Fruit fly (Drosophila melanogaster): ENCODE data around the gene CG2225.

CG2225 gene

dm6 chr2L:21632032-21632587 lies 45.2 kb downstream of the CG2225 start, which contains the start of gene Ac3:
Gene Ac3, plus strand, starts transcription at chr2L:21632587.
- TF ChIP-seq Gsc (GFP tag; IDR thresholded peaks at IDR 0.05), result no peak
- peak in 1 of 2 experiments; percentile 21 for TF ChIP-seq tll (GFP tag; optimal IDR thresholded peaks at IDR 0.05)
- TF ChIP-seq Dek (tag; optimal IDR thresholded peaks at IDR 0.05), result no peak
- peak; percentile 39 for TF ChIP-seq pros (GFP tag; optimal IDR thresholded peaks at IDR 0.05)
- no peak for TF ChIP-seq ftz-f1 (GFP tag; optimal IDR thresholded peaks at IDR 0.05)
- TF ChIP-seq Awh (GFP tag; IDR thresholded peaks at IDR 0.05), result no peak
- TF ChIP-seq Dip2 (GFP tag; IDR thresholded peaks at IDR 0.05), result no peak
- TF ChIP-seq Med (GFP tag), result peak; percentile 23
- TF ChIP-seq cg (GFP tag; optimal IDR thresholded peaks at IDR 0.05), result peak; percentile 31
- TF ChIP-seq CG8944 (GFP tag; optimal IDR thresholded peaks at IDR 0.05), result no peak
- no peak for TF ChIP-seq crc (GFP tag; optimal IDR thresholded peaks at IDR 0.05)
- peak; percentile 91 for TF ChIP-seq ac (GFP tag; optimal IDR thresholded peaks at IDR 0.05)
- peak; percentile 69 for TF ChIP-seq row (GFP tag; IDR thresholded peaks at IDR 0.05)
- no peak for TF ChIP-seq Spps (tag; optimal IDR thresholded peaks at IDR 0.05)
- no peak for TF ChIP-seq btn (GFP tag; optimal IDR thresholded peaks at IDR 0.05)
- no peak for TF ChIP-seq NC2β (GFP tag; optimal IDR thresholded peaks at IDR 0.05)
- TF ChIP-seq CG4707 (GFP tag; optimal IDR thresholded peaks at IDR 0.05), result peak; percentile 97
- TF ChIP-seq D19A (tag; optimal IDR thresholded peaks at IDR 0.05), result no peak
- TF ChIP-seq vvl (GFP tag; IDR thresholded peaks at IDR 0.05), result no peak
- no peak for TF ChIP-seq CG14014 (GFP tag; IDR thresholded peaks at IDR 0.05)
- TF ChIP-seq CG2199 (GFP tag; IDR thresholded peaks at IDR 0.05), result peak; percentile 68; the same call in 1 of the 3 replicates
- TF ChIP-seq sd (tag; optimal IDR thresholded peaks at IDR 0.05), result no peak
- no peak for TF ChIP-seq CG4617 (GFP tag; optimal IDR thresholded peaks at IDR 0.05; ENCODE audit: borderline replicate concordance)
- TF ChIP-seq CG11504 (tag; optimal IDR thresholded peaks at IDR 0.05), result no peak
- TF ChIP-seq CG12744 (GFP tag; optimal IDR thresholded peaks at IDR 0.05), result no peak
- TF ChIP-seq CG17359 (tag; optimal IDR thresholded peaks at IDR 0.05), result no peak
- no peak for TF ChIP-seq CG16815 (GFP tag; optimal IDR thresholded peaks at IDR 0.05)
- no peak for TF ChIP-seq Fer3 (tag; optimal IDR thresholded peaks at IDR 0.05)
- peak; percentile 67 for TF ChIP-seq zen (tag; optimal IDR thresholded peaks at IDR 0.05)
- TF ChIP-seq CG8281 (tag; optimal IDR thresholded peaks at IDR 0.05), result no peak
- TF ChIP-seq CG4328 (GFP tag; optimal IDR thresholded peaks at IDR 0.05), result no peak
- no peak for TF ChIP-seq Lhr (GFP tag; optimal IDR thresholded peaks at IDR 0.05)
- no peak for TF ChIP-seq her (GFP tag; optimal IDR thresholded peaks at IDR 0.05)
- TF ChIP-seq odd (GFP tag; optimal IDR thresholded peaks at IDR 0.05), result no peak
- TF ChIP-seq schlank (tag; optimal IDR thresholded peaks at IDR 0.05), result no peak
- TF ChIP-seq CG15601 (tag; optimal IDR thresholded peaks at IDR 0.05), result no peak
- TF ChIP-seq Dfd (GFP tag; optimal IDR thresholded peaks at IDR 0.05), result no peak
- TF ChIP-seq CG34422 (GFP tag; IDR thresholded peaks at IDR 0.05), result no peak
- peak; percentile 86 for TF ChIP-seq ewg (GFP tag; optimal IDR thresholded peaks at IDR 0.05)
- no peak for TF ChIP-seq chm (GFP tag; IDR thresholded peaks at IDR 0.05)
- no peak for TF ChIP-seq Doc2 (GFP tag; IDR thresholded peaks at IDR 0.05)
- TF ChIP-seq Ets65A (GFP tag), result peak; percentile 88
- peak; percentile 49 for TF ChIP-seq CG10431 (GFP tag; optimal IDR thresholded peaks at IDR 0.05)

All from whole organism, embryonic.